Worm (Caenorhabditis elegans) whole organism, L2 larva: Measurements from ENCODE around the gene F35B12.9.

Experiments
- C34F6.9 ChIP-seq: fragments of 150-350 bp; optimal IDR thresholded peaks from 2 replicates; lab custom pipeline; 2014; ENCODE audit warnings: missing biosample characterization, missing genetic modification characterization
- F13H6.1 ChIP-seq: sonication (generic microtip); optimal IDR thresholded peaks from 2 replicates; lab custom pipeline; 2016; ENCODE audit warnings: missing genetic modification characterization, missing compliant biosample characterization
- R02D3.7 ChIP-seq: fragments of 150-350 bp; optimal IDR thresholded peaks from 2 replicates; lab custom pipeline; 2014; ENCODE audit warnings: missing biosample characterization, missing genetic modification characterization
- Y55F3AM.14 ChIP-seq: fragments of 200-800 bp; sonication (Bioruptor generic); optimal IDR thresholded peaks from 2 replicates; lab custom pipeline; 2018; ENCODE audit warnings: mild to moderate bottlenecking, missing genetic modification characterization, missing compliant biosample characterization
- ZK546.5 ChIP-seq: sonication (generic microtip); optimal IDR thresholded peaks from 2 replicates; lab custom pipeline; 2017; ENCODE audit warnings: missing biosample characterization, missing genetic modification characterization
- alr-1 ChIP-seq: fragments of 150-350 bp; optimal IDR thresholded peaks from 2 replicates; lab custom pipeline; 2014; ENCODE audit warnings: missing biosample characterization, missing genetic modification characterization
- aly-2 ChIP-seq: fragments of 150-350 bp; optimal IDR thresholded peaks from 2 replicates; lab custom pipeline; 2014; ENCODE audit warnings: missing biosample characterization, missing genetic modification characterization
- ama-1 ChIP-seq: fragments of 150-350 bp; optimal IDR thresholded peaks from 2 replicates; lab custom pipeline; 2018; ENCODE audit warnings: inconsistent platforms
- blmp-1 ChIP-seq: sonication (generic microtip); optimal IDR thresholded peaks from 2 replicates; lab custom pipeline; 2017; ENCODE audit warnings: missing genetic modification characterization, mild to moderate bottlenecking, missing compliant biosample characterization, antibody characterized with exemption, moderate library complexity; ENCODE audit not compliant: insufficient read depth
- ceh-16 ChIP-seq: fragments of 150-350 bp; optimal IDR thresholded peaks from 2 replicates; lab custom pipeline; 2014; ENCODE audit warnings: missing biosample characterization, missing genetic modification characterization
- crh-2 ChIP-seq: sonication (generic microtip); optimal IDR thresholded peaks from 2 replicates; lab custom pipeline; 2017; ENCODE audit warnings: missing biosample characterization, missing genetic modification characterization
- dmd-4 ChIP-seq: sonication (generic microtip); optimal IDR thresholded peaks from 2 replicates; lab custom pipeline; 2017; ENCODE audit warnings: missing biosample characterization, missing genetic modification characterization
- egl-27 ChIP-seq: sonication (generic microtip); optimal IDR thresholded peaks from 3 replicates; lab custom pipeline; 2017; ENCODE audit warnings: missing biosample characterization, missing genetic modification reagents, missing genetic modification characterization
- elt-1 ChIP-seq: fragments of 150-350 bp; optimal IDR thresholded peaks from 2 replicates; lab custom pipeline; 2014; ENCODE audit warnings: missing biosample characterization, missing genetic modification characterization
- elt-3 ChIP-seq: sonication (generic microtip); optimal IDR thresholded peaks from 2 replicates; lab custom pipeline; 2017; ENCODE audit warnings: missing biosample characterization, missing genetic modification characterization
- fos-1 ChIP-seq: fragments of 150-350 bp; optimal IDR thresholded peaks from 2 replicates; lab custom pipeline; 2014; ENCODE audit warnings: missing biosample characterization, missing genetic modification characterization
- gmeb-1 ChIP-seq: fragments of 150-350 bp; optimal IDR thresholded peaks from 2 replicates; lab custom pipeline; 2014; ENCODE audit warnings: missing biosample characterization, missing genetic modification characterization
- lin-11 ChIP-seq: fragments of 150-350 bp; sonication (generic microtip); optimal IDR thresholded peaks from 2 replicates; lab custom pipeline; 2014; ENCODE audit warnings: missing biosample characterization, missing genetic modification characterization, inconsistent platforms, mixed read lengths
- lin-13 ChIP-seq: fragments of 150-350 bp; optimal IDR thresholded peaks from 2 replicates; lab custom pipeline; 2014; ENCODE audit warnings: missing biosample characterization, missing genetic modification reagents, missing genetic modification characterization
- lin-39 ChIP-seq: fragments of 150-350 bp; optimal IDR thresholded peaks from 2 replicates; lab custom pipeline; 2014; ENCODE audit warnings: missing biosample characterization, missing genetic modification reagents, missing genetic modification characterization
- lsy-2 ChIP-seq, 2 experiments: fragments of 150-350 bp in 1 of 2; sonication (generic microtip) in 1 of 2; optimal IDR thresholded peaks; 2 replicates each; lab custom pipeline; 2014 to 2017; ENCODE audit warnings: missing biosample characterization in 2 of 2, missing genetic modification characterization in 2 of 2
- mab-5 ChIP-seq: fragments of 150-350 bp; optimal IDR thresholded peaks from 2 replicates; lab custom pipeline; 2014; ENCODE audit warnings: missing biosample characterization, missing genetic modification characterization
- mbf-1 ChIP-seq: sonication (generic microtip); optimal IDR thresholded peaks from 2 replicates; lab custom pipeline; 2017; ENCODE audit warnings: missing biosample characterization, missing genetic modification characterization
- mdl-1 ChIP-seq, 2 experiments: fragments of 150-350 bp in 1 of 2; sonication (generic microtip) in 1 of 2; optimal IDR thresholded peaks; 2 replicates each; lab custom pipeline; 2017; ENCODE audit warnings: missing biosample characterization in 2 of 2, missing genetic modification characterization in 2 of 2
- nhr-10 ChIP-seq: sonication (generic microtip); optimal IDR thresholded peaks from 2 replicates; lab custom pipeline; 2017; ENCODE audit warnings: missing biosample characterization, missing genetic modification characterization
- nhr-11 ChIP-seq: fragments of 150-350 bp; optimal IDR thresholded peaks from 2 replicates; lab custom pipeline; 2014; ENCODE audit warnings: missing biosample characterization, missing genetic modification characterization
- nhr-12 ChIP-seq: fragments of 150-350 bp; optimal IDR thresholded peaks from 2 replicates; lab custom pipeline; 2014; ENCODE audit warnings: missing biosample characterization, missing genetic modification characterization
- nhr-129 ChIP-seq: fragments of 150-350 bp; optimal IDR thresholded peaks from 2 replicates; lab custom pipeline; 2014; ENCODE audit warnings: missing biosample characterization, missing genetic modification characterization
- nhr-21 ChIP-seq: fragments of 150-350 bp; optimal IDR thresholded peaks from 2 replicates; lab custom pipeline; 2014; ENCODE audit warnings: missing biosample characterization, missing genetic modification characterization
- nhr-23 ChIP-seq: fragments of 150-350 bp; optimal IDR thresholded peaks from 2 replicates; lab custom pipeline; 2014; ENCODE audit warnings: missing biosample characterization, missing genetic modification reagents, missing genetic modification characterization
- nhr-237 ChIP-seq: fragments of 150-350 bp; optimal IDR thresholded peaks from 2 replicates; lab custom pipeline; 2014; ENCODE audit warnings: missing biosample characterization, missing genetic modification characterization
- nhr-25 ChIP-seq: fragments of 150-350 bp; sonication (generic microtip); optimal IDR thresholded peaks from 3 replicates; lab custom pipeline; 2014; ENCODE audit warnings: missing biosample characterization, missing genetic modification characterization
- nhr-6 ChIP-seq: fragments of 150-350 bp; optimal IDR thresholded peaks from 2 replicates; lab custom pipeline; 2014; ENCODE audit warnings: missing biosample characterization, missing genetic modification characterization
- nhr-77 ChIP-seq: fragments of 150-350 bp; optimal IDR thresholded peaks from 2 replicates; lab custom pipeline; 2014; ENCODE audit warnings: missing biosample characterization, missing genetic modification characterization
- peb-1 ChIP-seq: fragments of 150-350 bp; optimal IDR thresholded peaks from 2 replicates; lab custom pipeline; 2014; ENCODE audit warnings: missing biosample characterization, missing genetic modification characterization
- sem-4 ChIP-seq: fragments of 150-350 bp; optimal IDR thresholded peaks from 2 replicates; lab custom pipeline; 2014; ENCODE audit warnings: missing biosample characterization, missing genetic modification reagents, missing genetic modification characterization
- skn-1 ChIP-seq: sonication (generic microtip); optimal IDR thresholded peaks from 2 replicates; lab custom pipeline; 2017; ENCODE audit warnings: missing biosample characterization, missing genetic modification characterization
- sma-3 ChIP-seq: sonication (generic microtip); optimal IDR thresholded peaks from 2 replicates; lab custom pipeline; 2016; ENCODE audit warnings: missing genetic modification reagents, missing genetic modification characterization, missing compliant biosample characterization
- sma-9 ChIP-seq, 2 experiments: fragments of 150-350 bp in 1 of 2; sonication (generic microtip) in 1 of 2; optimal IDR thresholded peaks; 2 replicates each; lab custom pipeline; 2014 to 2016; ENCODE audit warnings: missing genetic modification characterization in 2 of 2, mild to moderate bottlenecking in 1 of 2, missing biosample characterization in 1 of 2, missing compliant biosample characterization in 1 of 2, missing genetic modification reagents in 1 of 2, moderate library complexity in 1 of 2
- snpc-4 ChIP-seq: fragments of 150-350 bp; optimal IDR thresholded peaks from 2 replicates; lab custom pipeline; 2014; ENCODE audit warnings: missing biosample characterization, missing genetic modification characterization
- unc-39 ChIP-seq: fragments of 150-350 bp; optimal IDR thresholded peaks from 2 replicates; lab custom pipeline; 2014; ENCODE audit warnings: missing biosample characterization, missing genetic modification characterization
- unc-55 ChIP-seq: fragments of 150-350 bp; sonication (generic microtip); optimal IDR thresholded peaks from 3 replicates; lab custom pipeline; 2014; ENCODE audit warnings: missing biosample characterization, missing genetic modification reagents, missing genetic modification characterization
- unc-62 ChIP-seq: fragments of 150-350 bp; optimal IDR thresholded peaks from 2 replicates; lab custom pipeline; 2014; ENCODE audit warnings: missing biosample characterization, missing genetic modification reagents, missing genetic modification characterization
- zag-1 ChIP-seq: fragments of 150-350 bp; optimal IDR thresholded peaks from 2 replicates; lab custom pipeline; 2014; ENCODE audit warnings: missing biosample characterization, missing genetic modification characterization
- ztf-1 ChIP-seq: fragments of 200-800 bp; sonication (Bioruptor generic); conservative IDR thresholded peaks from 2 replicates; pipeline ENCODE4 v1.3.6; 2022; ENCODE audit warnings: missing genetic modification characterization, missing compliant biosample characterization
- ztf-11 ChIP-seq: sonication (generic microtip); optimal IDR thresholded peaks from 2 replicates; lab custom pipeline; 2017; ENCODE audit warnings: missing biosample characterization, missing genetic modification characterization
- ztf-4 ChIP-seq: fragments of 150-350 bp; optimal IDR thresholded peaks from 2 replicates; lab custom pipeline; 2014; ENCODE audit warnings: missing biosample characterization, missing genetic modification characterization

Gene F35B12.9

ce11 chrV:11627837-11628236 lies 26.9 kb downstream of the F35B12.9 start:
- TF ChIP-seq lin-11 (tag; lab: Kevin White, UChicago) = no peak
- TF ChIP-seq fos-1 (tag; lab: Kevin White, UChicago) = no peak
- no peak for TF ChIP-seq nhr-10
- no peak for TF ChIP-seq ama-1 (lab: Kevin White, UChicago)
- TF ChIP-seq skn-1 (tag; lab: Kevin White, UChicago) = no peak
- no peak for TF ChIP-seq lin-13 (GFP tag; lab: Kevin White, UChicago)
- TF ChIP-seq elt-3 (tag; lab: Kevin White, UChicago) = no peak
- no peak for TF ChIP-seq crh-2
- no peak for TF ChIP-seq Y55F3AM.14 (GFP tag; lab: Kevin White, UChicago)
- no peak for TF ChIP-seq gmeb-1 (tag; lab: Kevin White, UChicago)
- no peak for TF ChIP-seq C34F6.9 (tag; lab: Kevin White, UChicago)
- no peak for TF ChIP-seq sma-3 (GFP tag; lab: Kevin White, UChicago)
- TF ChIP-seq zag-1 (tag; lab: Kevin White, UChicago) = no peak
- TF ChIP-seq peb-1 (tag; lab: Kevin White, UChicago) = no peak

ce11 chrV:11629222-11630026 lies 28.5 kb downstream of the F35B12.9 start, which contains the start of gene F35B12.10:
Gene F35B12.10, minus strand, starts transcription at chrV:11629272.
- TF ChIP-seq gmeb-1 (tag; lab: Kevin White, UChicago) = peak; percentile 26
- no peak for TF ChIP-seq nhr-25 (tag; lab: Kevin White, UChicago)
- no peak for TF ChIP-seq ztf-1 (GFP tag; lab: Robert Waterston, UW)
- no peak for TF ChIP-seq unc-39 (tag; lab: Kevin White, UChicago)
- TF ChIP-seq nhr-129 = no peak
- TF ChIP-seq ztf-4 = no peak
- no peak for TF ChIP-seq ZK546.5 (tag; lab: Kevin White, UChicago)
- TF ChIP-seq blmp-1 = no peak
- peak; percentile 27 for TF ChIP-seq F13H6.1 (tag; lab: Kevin White, UChicago)
- no peak for TF ChIP-seq lin-39 (tag; lab: Kevin White, UChicago)
- no peak for TF ChIP-seq ztf-11
- TF ChIP-seq lsy-2 (tag; optimal IDR thresholded peaks at IDR 0.05; lab: Kevin White, UChicago) = no peak
- TF ChIP-seq aly-2 = no peak
- no peak for TF ChIP-seq alr-1 (tag; lab: Kevin White, UChicago)
- no peak for TF ChIP-seq skn-1 (tag; lab: Kevin White, UChicago)
- no peak for TF ChIP-seq nhr-10
- TF ChIP-seq sma-3 (GFP tag; lab: Kevin White, UChicago) = peak; percentile 49
- TF ChIP-seq nhr-12 (tag; lab: Kevin White, UChicago) = no peak
- no peak for TF ChIP-seq dmd-4 (tag; lab: Kevin White, UChicago)
- no peak for TF ChIP-seq mbf-1 (tag; lab: Kevin White, UChicago)
- TF ChIP-seq egl-27 (tag; lab: Kevin White, UChicago) = no peak
- TF ChIP-seq lin-11 (tag; lab: Kevin White, UChicago) = no peak
- no peak for TF ChIP-seq zag-1 (tag; lab: Kevin White, UChicago)
- no peak for TF ChIP-seq unc-62 (GFP tag; lab: Kevin White, UChicago)
- TF ChIP-seq crh-2 = peak; percentile 28
- no peak for TF ChIP-seq lin-13 (GFP tag; lab: Kevin White, UChicago)
- TF ChIP-seq Y55F3AM.14 (GFP tag; lab: Kevin White, UChicago) = no peak
- TF ChIP-seq nhr-6 = no peak
- TF ChIP-seq sma-9 (GFP tag; optimal IDR thresholded peaks at IDR 0.05; lab: Kevin White, UChicago) = peak; percentile 58
- TF ChIP-seq sma-9 (tag; optimal IDR thresholded peaks at IDR 0.05; lab: Kevin White, UChicago) = no peak
- no peak for TF ChIP-seq ama-1 (lab: Kevin White, UChicago)
- TF ChIP-seq nhr-21 (tag; lab: Kevin White, UChicago) = no peak
- no peak for TF ChIP-seq nhr-77
- no peak for TF ChIP-seq nhr-237 (tag; lab: Kevin White, UChicago)
- no peak for TF ChIP-seq mab-5 (tag; lab: Kevin White, UChicago)
- no peak for TF ChIP-seq elt-1 (tag; lab: Kevin White, UChicago)
- TF ChIP-seq unc-55 (GFP tag; lab: Kevin White, UChicago) = no peak
- TF ChIP-seq R02D3.7 (tag; lab: Kevin White, UChicago) = no peak
- TF ChIP-seq nhr-23 (tag; lab: Kevin White, UChicago) = no peak
- no peak for TF ChIP-seq peb-1 (tag; lab: Kevin White, UChicago)
- no peak for TF ChIP-seq mdl-1 (tag; optimal IDR thresholded peaks at IDR 0.05; lab: Kevin White, UChicago)
- TF ChIP-seq sem-4 (tag; lab: Kevin White, UChicago) = no peak
- no peak for TF ChIP-seq ceh-16 (tag; lab: Kevin White, UChicago)
- TF ChIP-seq snpc-4 (tag; lab: Kevin White, UChicago) = no peak
- TF ChIP-seq elt-3 (tag; lab: Kevin White, UChicago) = no peak
- TF ChIP-seq nhr-11 (tag; lab: Kevin White, UChicago) = no peak
- TF ChIP-seq C34F6.9 (tag; lab: Kevin White, UChicago) = no peak
- TF ChIP-seq fos-1 (tag; lab: Kevin White, UChicago) = peak; percentile 55
